Fruit fly (Drosophila melanogaster) whole organism, wandering third instar larva: Measurements from ENCODE around the gene Cdc14.

Source experiments
- Abd-B ChIP-seq: fragments of >200 bp; optimal IDR thresholded peaks from 2 replicates; lab custom pipeline; 2017; ENCODE audit warnings: missing biosample characterization, missing genetic modification characterization
- HLH106 ChIP-seq: fragments of 200-800 bp; optimal IDR thresholded peaks from 3 replicates; lab custom pipeline; 2019; ENCODE audit warnings: missing biosample characterization, mild to moderate bottlenecking, missing genetic modification characterization, moderate library complexity
- OdsH ChIP-seq: fragments of 200-800 bp; sonication (Bioruptor generic); optimal IDR thresholded peaks from 2 replicates; lab custom pipeline; 2016; ENCODE audit warnings: missing biosample characterization, mild to moderate bottlenecking, missing genetic modification characterization
- Sp1 ChIP-seq: fragments of 200-800 bp; sonication (Bioruptor generic); optimal IDR thresholded peaks from 3 replicates; lab custom pipeline; 2019; ENCODE audit warnings: missing biosample characterization, mild to moderate bottlenecking, missing genetic modification characterization, moderate library complexity
- brk ChIP-seq: fragments of 200-800 bp; sonication (Bioruptor generic); optimal IDR thresholded peaks from 2 replicates; lab custom pipeline; 2016; ENCODE audit warnings: missing biosample characterization, mild to moderate bottlenecking, missing genetic modification characterization
- h ChIP-seq: fragments of 200-800 bp; sonication (Bioruptor generic); optimal IDR thresholded peaks from 3 replicates; lab custom pipeline; 2016; ENCODE audit warnings: missing biosample characterization, mild to moderate bottlenecking, missing genetic modification characterization
- usp ChIP-seq: fragments of >200 bp; optimal IDR thresholded peaks from 2 replicates; lab custom pipeline; 2017; ENCODE audit warnings: missing biosample characterization, missing genetic modification characterization

DNA sequence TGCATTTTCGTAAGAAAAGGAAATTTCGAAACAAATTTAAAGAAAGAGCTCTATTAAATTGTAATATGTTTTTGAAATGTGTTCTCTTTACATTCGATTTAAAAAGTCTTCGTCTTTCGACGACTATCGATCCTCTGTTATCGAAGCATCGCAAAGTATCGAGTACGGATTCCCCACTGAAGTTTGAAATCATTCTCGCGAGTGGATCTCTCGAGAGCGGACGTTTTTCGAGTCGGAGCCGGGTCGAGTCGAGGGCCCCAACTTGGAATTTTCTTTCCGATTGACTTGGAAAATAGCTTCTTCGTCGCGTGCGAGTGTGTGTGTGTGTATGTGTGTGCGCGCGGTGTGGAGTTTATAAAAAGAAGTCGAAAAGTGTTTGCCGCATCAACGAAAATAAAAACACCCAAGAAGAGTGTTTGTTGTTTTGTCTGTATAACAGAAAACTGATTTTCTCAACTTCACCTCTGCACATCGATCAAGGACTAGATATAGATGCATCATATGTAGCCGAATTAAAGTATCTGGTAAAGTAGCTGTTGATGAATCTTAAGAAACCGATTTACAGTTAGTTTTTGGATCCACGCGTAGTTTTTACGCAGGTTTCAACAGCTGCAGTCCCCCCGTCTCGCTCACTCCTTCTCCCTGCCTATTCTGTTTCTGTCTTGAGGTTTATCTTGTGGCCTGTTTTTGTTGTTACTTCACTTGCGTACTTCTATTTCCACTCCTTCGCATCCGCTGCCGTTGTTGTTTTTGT, 923 bp upstream of the Cdc14 start, which contains the start of gene LanB1:
- no peak for TF ChIP-seq usp (GFP tag; lab: Kevin White, UChicago)
- TF ChIP-seq brk (GFP tag; lab: Kevin White, UChicago) = no peak
- TF ChIP-seq h (GFP tag; lab: Kevin White, UChicago) = no peak
- peak; percentile 5 for TF ChIP-seq Sp1
- no peak for TF ChIP-seq Abd-B
- TF ChIP-seq OdsH = no peak
- no peak for TF ChIP-seq HLH106
